Worm (Caenorhabditis elegans): Measurements from ENCODE around the gene efl-1.

Gene efl-1

ce11 chrV:16988614-16989013 is 23.1 kb upstream of the efl-1 start, which contains the start of gene Y102A5C.27:
TSS of gene Y102A5C.27 (minus strand) at chrV:16988714.
- TF ChIP-seq hpl-2 (GFP tag; optimal IDR thresholded peaks at IDR 0.05): no peak
- no peak for TF ChIP-seq vab-15 (tag; optimal IDR thresholded peaks at IDR 0.05)
- no peak for TF ChIP-seq nhr-76 (tag; optimal IDR thresholded peaks at IDR 0.05)
- no peak for TF ChIP-seq elt-3 (tag; optimal IDR thresholded peaks at IDR 0.05)
- no peak for TF ChIP-seq irx-1 (tag; optimal IDR thresholded peaks at IDR 0.05)
- TF ChIP-seq hlh-17 (GFP tag; optimal IDR thresholded peaks at IDR 0.05; ENCODE audit: borderline replicate concordance): no peak
- TF ChIP-seq unc-130 (tag; optimal IDR thresholded peaks at IDR 0.05): no peak
- TF ChIP-seq nhr-28 (tag; optimal IDR thresholded peaks at IDR 0.05): no peak
- no peak for TF ChIP-seq sptf-1 (tag; optimal IDR thresholded peaks at IDR 0.05)
- no peak for TF ChIP-seq fos-1 (tag; optimal IDR thresholded peaks at IDR 0.05)
- no peak for TF ChIP-seq nhr-77 (tag; optimal IDR thresholded peaks at IDR 0.05)
- TF ChIP-seq nhr-11 (tag; optimal IDR thresholded peaks at IDR 0.05): no peak
- TF ChIP-seq ceh-8 (GFP tag; optimal IDR thresholded peaks at IDR 0.05): no peak

ce11 chrV:16987783-16988182 is 22.3 kb upstream of the efl-1 start:
- TF ChIP-seq lin-35 (GFP tag; optimal IDR thresholded peaks at IDR 0.05) (no peak), dpl-1 (GFP tag; optimal IDR thresholded peaks at IDR 0.05) (no peak), ceh-8 (GFP tag; optimal IDR thresholded peaks at IDR 0.05) (no peak), sptf-1 (tag; optimal IDR thresholded peaks at IDR 0.05) (no peak), C04F5.9 (tag; optimal IDR thresholded peaks at IDR 0.05) (no peak), C16A3.4 (tag; optimal IDR thresholded peaks at IDR 0.05) (no peak), nhr-20 (tag; optimal IDR thresholded peaks at IDR 0.05) (no peak), ceh-82 (tag; optimal IDR thresholded peaks at IDR 0.05) (no peak), ztf-4 (tag; optimal IDR thresholded peaks at IDR 0.05) (no peak), blmp-1 (tag; optimal IDR thresholded peaks at IDR 0.05) (no peak), tbx-2 (tag; optimal IDR thresholded peaks at IDR 0.05) (no peak), ama-1 (optimal IDR thresholded peaks at IDR 0.05) (no peak), nhr-84 (tag; optimal IDR thresholded peaks at IDR 0.05) (no peak)

ce11 chrV:16987035-16987434 is 21.6 kb upstream of the efl-1 start, which contains the start of gene Y102A5C.40:
TSS of gene Y102A5C.40 (minus strand) at chrV:16987135.
- TF ChIP-seq lin-35 (GFP tag; optimal IDR thresholded peaks at IDR 0.05) (no peak), egl-27 (tag; optimal IDR thresholded peaks at IDR 0.05) (no peak), snpc-4 (tag; optimal IDR thresholded peaks at IDR 0.05) (no peak), grh-1 (GFP tag; IDR thresholded peaks at IDR 0.05) (no peak), F16B12.6 (tag; optimal IDR thresholded peaks at IDR 0.05) (no peak), nhr-28 (tag; optimal IDR thresholded peaks at IDR 0.05) (no peak), rnt-1 (tag; optimal IDR thresholded peaks at IDR 0.05) (no peak)

ce11 chrV:16980368-16980767 is 14.9 kb upstream of the efl-1 start, which contains the start of gene srz-54:
TSS of gene srz-54 (plus strand) at chrV:16980668.
- TF ChIP-seq sptf-1 (tag; optimal IDR thresholded peaks at IDR 0.05) (no peak), zip-4 (GFP tag; optimal IDR thresholded peaks at IDR 0.05) (no peak), hpl-2 (GFP tag; optimal IDR thresholded peaks at IDR 0.05) (no peak), lin-35 (GFP tag; optimal IDR thresholded peaks at IDR 0.05) (no peak), snu-23 (GFP tag; optimal IDR thresholded peaks at IDR 0.05) (no peak), nhr-71 (tag; optimal IDR thresholded peaks at IDR 0.05) (no peak), grh-1 (GFP tag; IDR thresholded peaks at IDR 0.05) (no peak), ceh-82 (tag; optimal IDR thresholded peaks at IDR 0.05) (no peak), egl-13 (tag; optimal IDR thresholded peaks at IDR 0.05) (no peak), lir-3 (tag; optimal IDR thresholded peaks at IDR 0.05; ENCODE audit: poor library complexity) (no peak), vab-15 (tag; optimal IDR thresholded peaks at IDR 0.05) (no peak), elt-3 (tag; optimal IDR thresholded peaks at IDR 0.05) (no peak), mep-1 (tag; optimal IDR thresholded peaks at IDR 0.05) (no peak), swsn-7 (tag; optimal IDR thresholded peaks at IDR 0.05) (no peak), nhr-19 (GFP tag; conservative IDR thresholded peaks at IDR 0.05) (no peak), dpl-1 (GFP tag; optimal IDR thresholded peaks at IDR 0.05) (no peak)
